Fruit fly (Drosophila melanogaster): ENCODE data around the gene kairos.
A peak's percentile ranks its signal among the peaks of the same experiment; 100 is the strongest.

DNA sequence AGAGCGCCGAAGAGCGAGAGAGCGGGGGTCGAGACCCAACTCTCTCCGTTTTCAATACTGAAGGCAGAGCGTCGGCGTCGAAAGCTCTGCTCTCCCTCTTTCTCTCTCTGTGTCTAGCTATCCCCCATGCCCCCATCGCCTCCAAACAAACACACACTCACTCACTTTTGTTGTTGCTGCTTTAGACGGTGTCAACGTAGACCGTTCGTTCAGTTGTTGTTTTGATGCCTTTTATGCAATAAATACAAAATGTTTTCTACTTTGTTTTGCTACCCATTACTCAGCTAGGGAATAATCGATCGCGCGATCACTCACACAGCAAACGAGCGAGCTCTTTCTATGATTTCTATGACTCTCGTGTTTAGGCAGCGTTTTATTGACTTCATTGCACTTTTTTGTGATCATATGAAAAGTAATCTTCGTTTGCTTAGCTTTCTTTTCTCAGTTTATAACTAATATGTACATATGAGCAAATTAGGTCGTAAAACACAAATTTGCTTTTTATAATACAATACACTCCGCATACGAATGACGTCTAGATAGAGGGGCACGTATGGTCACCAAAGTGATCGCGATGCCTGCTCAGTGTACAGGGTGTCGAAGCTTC, 48.7 kb upstream of the kairos start:
- TF ChIP-seq CG9948 (tag; optimal IDR thresholded peaks at IDR 0.05) (peak; percentile 44), CG15710 (tag; optimal IDR thresholded peaks at IDR 0.05) (peak; percentile 13), CG8159 (tag; optimal IDR thresholded peaks at IDR 0.05) (peak; percentile 15), CG32121 (GFP tag; IDR thresholded peaks at IDR 0.05) (0 out of 2 replicates have a peak, but pooled peaks have one; percentile 8), Ets98B (GFP tag; IDR thresholded peaks at IDR 0.05) (no peak; the same call in 1 of the 2 replicates), EcR (GFP tag; optimal IDR thresholded peaks at IDR 0.05) (peak; percentile 35), CG4496 (GFP tag; IDR thresholded peaks at IDR 0.05) (peak; percentile 36; the same call in 1 of the 3 replicates), CG17806 (tag; optimal IDR thresholded peaks at IDR 0.05) (no peak), Pif1A (GFP tag; optimal IDR thresholded peaks at IDR 0.05) (no peak)

Data from whole organism, pupa.